Worm (Caenorhabditis elegans): Measurements from ENCODE around the gene srd-46.
"Not testable (repeated sequence)": the region's sequence is repeated elsewhere in the genome, so short reads cannot be mapped to it uniquely, and the experiment has no call there.

srd-46 gene

ce11 chrX:12299834-12300233 is 32.1 kb upstream of the srd-46 start, which contains the start of gene W06D11.5:
W06D11.5 (plus strand) TSS chrX:12300134.
- TF ChIP-seq sem-4 (tag; optimal IDR thresholded peaks at IDR 0.05) (no peak), nhr-11 (tag; optimal IDR thresholded peaks at IDR 0.05) (no peak), nhr-21 (tag; optimal IDR thresholded peaks at IDR 0.05) (no peak), lin-13 (GFP tag; optimal IDR thresholded peaks at IDR 0.05) (no peak), R02D3.7 (tag; optimal IDR thresholded peaks at IDR 0.05) (no peak), peb-1 (tag; optimal IDR thresholded peaks at IDR 0.05) (no peak)

- TF ChIP-seq lin-39, nhr-77, nhr-12 (tag; optimal IDR thresholded peaks at IDR 0.05): not testable (repeated sequence)
Measured at ce11 chrX:12302755-12303154, 29.1 kb upstream of the srd-46 start, which contains the start of gene dot-1.3. dot-1.3 (minus strand) TSS chrX:12302855.

- TF ChIP-seq ztf-4 (tag; optimal IDR thresholded peaks at IDR 0.05) (no peak), nhr-23 (tag; optimal IDR thresholded peaks at IDR 0.05) (no peak), ama-1 (optimal IDR thresholded peaks at IDR 0.05) (no peak)
Measured at ce11 chrX:12304231-12304630, 27.7 kb upstream of the srd-46 start.

ce11 chrX:12306565-12306964 is 25.3 kb upstream of the srd-46 start, which contains the start of gene phf-32:
phf-32 (plus strand) TSS chrX:12306865.
- TF ChIP-seq unc-39 (tag; optimal IDR thresholded peaks at IDR 0.05) (no peak), lin-39 (tag; optimal IDR thresholded peaks at IDR 0.05) (no peak), ztf-4 (tag; optimal IDR thresholded peaks at IDR 0.05) (no peak), peb-1 (tag; optimal IDR thresholded peaks at IDR 0.05) (no peak), snpc-4 (tag; optimal IDR thresholded peaks at IDR 0.05) (no peak), dmd-4 (tag; optimal IDR thresholded peaks at IDR 0.05) (no peak), nhr-25 (tag; optimal IDR thresholded peaks at IDR 0.05) (no peak), nhr-23 (tag; optimal IDR thresholded peaks at IDR 0.05) (no peak), nhr-11 (tag; optimal IDR thresholded peaks at IDR 0.05) (no peak), lsy-2 (tag; optimal IDR thresholded peaks at IDR 0.05) (no peak), nhr-77 (tag; optimal IDR thresholded peaks at IDR 0.05) (no peak), egl-27 (tag; optimal IDR thresholded peaks at IDR 0.05) (no peak), sma-3 (GFP tag; optimal IDR thresholded peaks at IDR 0.05) (no peak), lin-11 (tag; optimal IDR thresholded peaks at IDR 0.05) (no peak), nhr-12 (tag; optimal IDR thresholded peaks at IDR 0.05) (no peak), R02D3.7 (tag; optimal IDR thresholded peaks at IDR 0.05) (no peak), ama-1 (optimal IDR thresholded peaks at IDR 0.05) (no peak), unc-55 (GFP tag; optimal IDR thresholded peaks at IDR 0.05) (no peak), nhr-129 (tag; optimal IDR thresholded peaks at IDR 0.05) (no peak), nhr-237 (tag; optimal IDR thresholded peaks at IDR 0.05) (no peak)

ce11 chrX:12308045-12308499 is 23.8 kb upstream of the srd-46 start, which contains the start of gene F17A2.16:
F17A2.16 (plus strand) TSS chrX:12308449.
- TF ChIP-seq ceh-82, nhr-237, aly-2 (tag; optimal IDR thresholded peaks at IDR 0.05): not testable (repeated sequence)

- no peak for TF ChIP-seq ama-1 (optimal IDR thresholded peaks at IDR 0.05)
- no peak for TF ChIP-seq lin-39 (tag; optimal IDR thresholded peaks at IDR 0.05)
- no peak for TF ChIP-seq zag-1 (tag; optimal IDR thresholded peaks at IDR 0.05)
- no peak for TF ChIP-seq lin-11 (tag; optimal IDR thresholded peaks at IDR 0.05)
- no peak for TF ChIP-seq ztf-4 (tag; optimal IDR thresholded peaks at IDR 0.05)
- TF ChIP-seq gmeb-1 (tag; optimal IDR thresholded peaks at IDR 0.05) = no peak
- no peak for TF ChIP-seq Y55F3AM.14 (GFP tag; optimal IDR thresholded peaks at IDR 0.05)
- TF ChIP-seq dmd-4 (tag; optimal IDR thresholded peaks at IDR 0.05) = no peak
- TF ChIP-seq C34F6.9 (tag; optimal IDR thresholded peaks at IDR 0.05) = no peak
- TF ChIP-seq nhr-6 (tag; optimal IDR thresholded peaks at IDR 0.05) = no peak
- no peak for TF ChIP-seq unc-39 (tag; optimal IDR thresholded peaks at IDR 0.05)
- TF ChIP-seq unc-55 (GFP tag; optimal IDR thresholded peaks at IDR 0.05) = no peak
- no peak for TF ChIP-seq sem-4 (tag; optimal IDR thresholded peaks at IDR 0.05)
- TF ChIP-seq peb-1 (tag; optimal IDR thresholded peaks at IDR 0.05) = no peak
- no peak for TF ChIP-seq egl-27 (tag; optimal IDR thresholded peaks at IDR 0.05)
- TF ChIP-seq skn-1 (tag; optimal IDR thresholded peaks at IDR 0.05) = no peak
- TF ChIP-seq ceh-82 (tag; optimal IDR thresholded peaks at IDR 0.05) = no peak
- no peak for TF ChIP-seq nhr-10 (tag; optimal IDR thresholded peaks at IDR 0.05)
- TF ChIP-seq sma-9 (GFP tag; optimal IDR thresholded peaks at IDR 0.05) = no peak
- no peak for TF ChIP-seq sma-9 (tag; optimal IDR thresholded peaks at IDR 0.05)
- no peak for TF ChIP-seq mbf-1 (tag; optimal IDR thresholded peaks at IDR 0.05)
Measured at ce11 chrX:12313779-12314178, 18.1 kb upstream of the srd-46 start.

Measured in whole organism, L2 larva.